Fruit fly (Drosophila melanogaster) whole organism, prepupa: ENCODE results near the gene Taf7.

Source experiments
- CG10631 ChIP-seq: fragments of 200-800 bp; sonication (Bioruptor generic); optimal IDR thresholded peaks from 2 replicates; lab custom pipeline; 2016; ENCODE audit warnings: missing biosample characterization, missing genetic modification characterization
- CG10669 ChIP-seq: fragments of 200-800 bp; sonication (Bioruptor generic); optimal IDR thresholded peaks from 3 replicates; lab custom pipeline; 2018; ENCODE audit warnings: missing biosample characterization, mild to moderate bottlenecking, missing genetic modification characterization, moderate library complexity
- CG3032 ChIP-seq: fragments of 200-800 bp; optimal IDR thresholded peaks from 2 replicates; lab custom pipeline; 2019; ENCODE audit warnings: missing biosample characterization, mild to moderate bottlenecking, missing genetic modification characterization, moderate library complexity
- CG6792 ChIP-seq: fragments of 200-800 bp; sonication (Bioruptor generic); optimal IDR thresholded peaks from 3 replicates; lab custom pipeline; 2016; ENCODE audit warnings: missing biosample characterization, missing genetic modification characterization
- Hr38 ChIP-seq: sonication (Bioruptor generic); optimal IDR thresholded peaks from 2 replicates; lab custom pipeline; 2016; ENCODE audit warnings: missing biosample characterization, missing genetic modification characterization
- OdsH ChIP-seq: fragments of 200-800 bp; sonication (Bioruptor generic); optimal IDR thresholded peaks from 3 replicates; lab custom pipeline; 2016; ENCODE audit warnings: missing biosample characterization, missing genetic modification characterization
- cyc ChIP-seq: fragments of 200-800 bp; sonication (Bioruptor generic); optimal IDR thresholded peaks from 3 replicates; lab custom pipeline; 2016; ENCODE audit warnings: missing biosample characterization, missing genetic modification characterization
- dsx ChIP-seq: fragments of 200-800 bp; optimal IDR thresholded peaks from 3 replicates; lab custom pipeline; 2019; ENCODE audit warnings: missing biosample characterization, mild to moderate bottlenecking, missing genetic modification characterization, moderate library complexity; ENCODE audit not compliant: poor library complexity, severe bottlenecking
- fd85E ChIP-seq: fragments of 200-800 bp; sonication (Bioruptor generic); optimal IDR thresholded peaks from 3 replicates; lab custom pipeline; 2016; ENCODE audit warnings: missing biosample characterization, missing genetic modification characterization

dm6 chr3R:7886167-7886858 lies 20.8 kb upstream of the Taf7 start, which contains the start of gene CG17816:
- no peak for TF ChIP-seq dsx (GFP tag; lab: Kevin White, UChicago)
- TF ChIP-seq CG3032 (tag; lab: Kevin White, UChicago), result no peak
- no peak for TF ChIP-seq cyc
- TF ChIP-seq OdsH (GFP tag; lab: Kevin White, UChicago), result no peak
- TF ChIP-seq fd85E, result no peak
- TF ChIP-seq Hr38, result no peak
- TF ChIP-seq CG6792, result no peak
- no peak for TF ChIP-seq CG10631 (GFP tag; lab: Kevin White, UChicago)
- no peak for TF ChIP-seq CG10669
